Worm (Caenorhabditis elegans) whole organism, L4 larva: ENCODE measurements around the gene clec-255.

Source experiments
- ces-1 ChIP-seq: fragments of 150-350 bp; sonication (generic microtip); optimal IDR thresholded peaks from 4 replicates; lab custom pipeline; 2014; ENCODE audit warnings: missing biosample characterization, missing genetic modification reagents, missing genetic modification characterization
- jun-1 ChIP-seq: fragments of 150-350 bp; optimal IDR thresholded peaks from 2 replicates; lab custom pipeline; 2014; ENCODE audit warnings: missing biosample characterization, missing genetic modification reagents, missing genetic modification characterization
- lin-13 ChIP-seq: fragments of 150-350 bp; optimal IDR thresholded peaks from 2 replicates; lab custom pipeline; 2014; ENCODE audit warnings: missing biosample characterization, missing genetic modification reagents, missing genetic modification characterization
- lir-3 ChIP-seq: sonication (generic microtip); optimal IDR thresholded peaks from 2 replicates; lab custom pipeline; 2016; ENCODE audit warnings: mild to moderate bottlenecking, missing genetic modification characterization, missing compliant biosample characterization
- madf-9 ChIP-seq: fragments of 200-800 bp; sonication (Bioruptor generic); conservative IDR thresholded peaks from 2 replicates; pipeline ENCODE4 v1.3.6; 2022; ENCODE audit warnings: missing genetic modification reagents, missing genetic modification characterization, missing compliant biosample characterization

DNA sequence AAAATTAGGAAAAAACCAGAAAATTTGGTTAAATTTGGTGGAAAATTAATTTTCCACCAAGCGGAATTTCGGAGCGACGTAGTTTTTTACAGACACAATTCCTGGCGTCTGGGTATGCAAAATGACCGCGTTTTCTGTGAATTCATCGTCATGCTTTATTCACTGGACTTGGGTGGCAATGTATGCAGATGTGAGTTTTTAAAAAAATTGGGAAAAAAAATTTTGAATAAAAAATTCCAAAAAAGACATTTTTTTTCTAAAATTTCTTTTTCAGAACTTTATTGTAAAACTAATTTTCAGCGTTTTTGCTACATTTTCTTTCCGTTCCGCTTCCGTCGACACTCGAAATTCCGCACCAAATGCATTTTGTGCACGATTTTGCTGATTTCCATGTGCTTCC lies 40.8 kb upstream of the clec-255 start, which contains the start of gene C54E10.7:
- TF ChIP-seq ces-1 (no peak), lir-3 (tag; lab: Kevin White, UChicago) (no peak), madf-9 (no peak), jun-1 (tag; lab: Kevin White, UChicago) (no peak), lin-13 (GFP tag; lab: Kevin White, UChicago) (no peak)
